Fruit fly (Drosophila melanogaster) whole organism, embryonic: ENCODE measurements around the gene Sld5.
A peak's percentile ranks its signal among the peaks of the same experiment; 100 is the strongest.

ENCODE experiments used
- ATbp ChIP-seq: fragments of 200-800 bp; sonication (Bioruptor generic); optimal IDR thresholded peaks from 2 replicates; lab custom pipeline; 2017; ENCODE audit warnings: missing biosample characterization, mild to moderate bottlenecking, missing genetic modification characterization, missing genetic modification reagents
- Atf-2 ChIP-seq: fragments of 200-800 bp; sonication (Bioruptor generic); optimal IDR thresholded peaks from 2 replicates; lab custom pipeline; 2016; ENCODE audit warnings: missing biosample characterization, missing genetic modification characterization
- Awh ChIP-seq: fragments of 200-800 bp; sonication (Bioruptor generic); IDR thresholded peaks from 2 replicates; pipeline ENCODE4, ENCODE4 v1.3.6; 2022; ENCODE audit warnings: missing biosample characterization, missing genetic modification characterization
- CG11085 ChIP-seq: fragments of 200-800 bp; sonication (Bioruptor generic); IDR thresholded peaks from 2 replicates; pipeline ENCODE4 v1.3.6; 2022; ENCODE audit warnings: missing biosample characterization, missing genetic modification characterization
- CG14014 ChIP-seq: fragments of 200-800 bp; sonication (Bioruptor generic); IDR thresholded peaks from 2 replicates; pipeline ENCODE4 v1.3.6; 2022; ENCODE audit warnings: missing biosample characterization, missing genetic modification characterization
- CG14710 ChIP-seq: fragments of 200-800 bp; sonication (Bioruptor generic); optimal IDR thresholded peaks from 3 replicates; lab custom pipeline; 2019; ENCODE audit warnings: missing biosample characterization, mild to moderate bottlenecking, missing genetic modification characterization, moderate library complexity
- CG15514 ChIP-seq: fragments of 200-800 bp; sonication (Bioruptor generic); optimal IDR thresholded peaks from 3 replicates; lab custom pipeline; 2017; ENCODE audit warnings: missing biosample characterization, missing genetic modification characterization, mild to moderate bottlenecking, moderate library complexity, missing genetic modification reagents
- CG16779 ChIP-seq: fragments of 200-800 bp; sonication (Bioruptor generic); IDR thresholded peaks from 2 replicates; pipeline ENCODE4 v1.3.6; 2022; ENCODE audit warnings: missing biosample characterization, missing genetic modification characterization
- CG17186 ChIP-seq: fragments of 200-800 bp; sonication (Bioruptor generic); optimal IDR thresholded peaks from 3 replicates; lab custom pipeline; 2017; ENCODE audit warnings: missing biosample characterization, missing genetic modification reagents, missing genetic modification characterization
- CG2875 ChIP-seq: fragments of 200-800 bp; sonication (Bioruptor generic); optimal IDR thresholded peaks from 2 replicates; lab custom pipeline; 2017; ENCODE audit warnings: missing biosample characterization, mild to moderate bottlenecking, missing genetic modification characterization, missing genetic modification reagents
- CG9609 ChIP-seq: fragments of 200-800 bp; sonication (Bioruptor generic); optimal IDR thresholded peaks from 3 replicates; lab custom pipeline; 2016; ENCODE audit warnings: missing biosample characterization, missing genetic modification characterization
- CHES-1-like ChIP-seq: fragments of 200-800 bp; sonication (Bioruptor generic); optimal IDR thresholded peaks from 2 replicates; lab custom pipeline; 2016; ENCODE audit warnings: missing biosample characterization, missing genetic modification characterization
- Dip2 ChIP-seq: fragments of 200-800 bp; sonication (Bioruptor generic); IDR thresholded peaks from 2 replicates; pipeline ENCODE4 v1.3.6; 2022; ENCODE audit warnings: missing biosample characterization, missing genetic modification characterization
- Dp ChIP-seq: fragments of 200-800 bp; sonication (Bioruptor generic); optimal IDR thresholded peaks from 2 replicates; lab custom pipeline; 2018; ENCODE audit warnings: missing biosample characterization, mild to moderate bottlenecking, missing genetic modification characterization, moderate library complexity
- Ets65A ChIP-seq: fragments of 200-800 bp; sonication (Bioruptor generic); peaks from one replicate; lab custom pipeline; 2016; ENCODE audit warnings: missing biosample characterization, missing genetic modification characterization
- Gsc ChIP-seq: fragments of 200-800 bp; sonication (Bioruptor generic); IDR thresholded peaks from 2 replicates; pipeline ENCODE4 v1.3.6; 2022; ENCODE audit warnings: missing biosample characterization, missing genetic modification characterization
- Jarid2 ChIP-seq: fragments of 200-800 bp; sonication (Bioruptor generic); optimal IDR thresholded peaks from 3 replicates; lab custom pipeline; 2017; ENCODE audit warnings: mild to moderate bottlenecking, missing biosample characterization, missing genetic modification reagents, missing genetic modification characterization
- Meics ChIP-seq: fragments of 200-800 bp; sonication (Bioruptor generic); optimal IDR thresholded peaks from 2 replicates; lab custom pipeline; 2017; ENCODE audit warnings: missing biosample characterization, mild to moderate bottlenecking, missing genetic modification characterization
- Oaz ChIP-seq: fragments of 200-800 bp; sonication (Bioruptor generic); IDR thresholded peaks from 2 replicates; pipeline ENCODE4 v1.3.6; 2022; ENCODE audit warnings: missing biosample characterization, missing genetic modification characterization
- Optix ChIP-seq: fragments of 200-800 bp; sonication (Bioruptor generic); IDR thresholded peaks from 3 replicates; pipeline ENCODE4 v1.3.6; 2022; ENCODE audit warnings: missing biosample characterization, missing genetic modification characterization
- Pdp1 ChIP-seq, 2 experiments: fragments of 200-800 bp; sonication (Bioruptor generic); optimal IDR thresholded peaks; 3 replicates each; lab custom pipeline; 2016; ENCODE audit warnings: missing biosample characterization in 2 of 2, missing genetic modification characterization in 2 of 2, mild to moderate bottlenecking in 1 of 2, moderate library complexity in 1 of 2
- Ptx1 ChIP-seq: fragments of 200-800 bp; sonication (Bioruptor generic); IDR thresholded peaks from 2 replicates; pipeline ENCODE4 v1.3.6; 2022; ENCODE audit warnings: missing biosample characterization, missing genetic modification characterization
- Six4 ChIP-seq: fragments of 200-800 bp; sonication (Bioruptor generic); optimal IDR thresholded peaks from 2 replicates; lab custom pipeline; 2016; ENCODE audit warnings: missing biosample characterization, missing genetic modification characterization
- az2 ChIP-seq: fragments of 200-800 bp; sonication (Bioruptor generic); optimal IDR thresholded peaks from 3 replicates; lab custom pipeline; 2016; ENCODE audit warnings: missing biosample characterization, missing genetic modification characterization
- crc ChIP-seq: fragments of 200-800 bp; sonication (Bioruptor generic); optimal IDR thresholded peaks from 2 replicates; lab custom pipeline; 2016; ENCODE audit warnings: missing biosample characterization, missing genetic modification characterization
- da ChIP-seq: fragments of 200-800 bp; sonication (Bioruptor generic); optimal IDR thresholded peaks from 2 replicates; lab custom pipeline; 2016; ENCODE audit warnings: missing biosample characterization, missing genetic modification characterization
- her ChIP-seq: fragments of 200-800 bp; sonication (Bioruptor generic); optimal IDR thresholded peaks from 2 replicates; lab custom pipeline; 2016; ENCODE audit warnings: missing biosample characterization, missing genetic modification characterization
- hkb ChIP-seq, 2 experiments: fragments of 200-800 bp in 1 of 2; fragments of >200 bp in 1 of 2; sonication (Bioruptor generic) in 1 of 2; IDR thresholded peaks in 1 of 2; optimal IDR thresholded peaks in 1 of 2; 2 replicates each; pipeline versions ENCODE4 v1.3.6 to Lab custom; 2017 to 2022; ENCODE audit warnings: missing biosample characterization in 1 of 2, missing genetic modification characterization in 1 of 2
- insv ChIP-seq, 2 experiments: fragments of 200-800 bp; sonication (Bioruptor generic); optimal IDR thresholded peaks; 3 replicates each; lab custom pipeline; 2016 to 2018; ENCODE audit warnings: missing biosample characterization in 2 of 2, missing genetic modification characterization in 2 of 2
- pzg ChIP-seq: fragments of 200-800 bp; sonication (Bioruptor generic); optimal IDR thresholded peaks from 3 replicates; lab custom pipeline; 2018; ENCODE audit warnings: missing biosample characterization, mild to moderate bottlenecking, missing genetic modification characterization, moderate library complexity
- ro ChIP-seq: fragments of 200-800 bp; sonication (Bioruptor generic); IDR thresholded peaks from 2 replicates; pipeline ENCODE4 v1.3.6; 2022; ENCODE audit warnings: missing biosample characterization, missing genetic modification characterization
- sc ChIP-seq, 3 experiments: fragments of >200 bp in 2 of 3; fragments of 200-800 bp in 1 of 3; sonication (Bioruptor generic) in 1 of 3; optimal IDR thresholded peaks; 2 replicates in 2 of 3; 3 replicates in 1 of 3; lab custom pipeline; 2017; ENCODE audit warnings: mild to moderate bottlenecking in 1 of 3, missing biosample characterization in 1 of 3, missing genetic modification characterization in 1 of 3, missing genetic modification reagents in 1 of 3
- slbo ChIP-seq: fragments of 200-800 bp; sonication (Bioruptor generic); IDR thresholded peaks from 2 replicates; pipeline ENCODE4 v1.3.6; 2022; ENCODE audit warnings: missing biosample characterization, missing genetic modification characterization
- tin ChIP-seq: fragments of 200-800 bp; sonication (Bioruptor generic); optimal IDR thresholded peaks from 3 replicates; lab custom pipeline; 2016; ENCODE audit warnings: missing biosample characterization, missing genetic modification characterization
- tll ChIP-seq, 2 experiments: fragments of 200-800 bp in 1 of 2; fragments of >200 bp in 1 of 2; sonication (Bioruptor generic) in 1 of 2; optimal IDR thresholded peaks; 2 replicates each; lab custom pipeline; 2017 to 2019; ENCODE audit warnings: missing biosample characterization in 2 of 2, missing genetic modification characterization in 2 of 2, mild to moderate bottlenecking in 1 of 2, moderate library complexity in 1 of 2
- vvl ChIP-seq: fragments of 200-800 bp; sonication (Bioruptor generic); IDR thresholded peaks from 2 replicates; pipeline ENCODE4 v1.3.6; 2022; ENCODE audit warnings: missing biosample characterization, missing genetic modification characterization
- wor ChIP-seq: fragments of 200-800 bp; sonication (Bioruptor generic); IDR thresholded peaks from 2 replicates; pipeline ENCODE4 v1.3.6; 2022; ENCODE audit warnings: missing biosample characterization, missing genetic modification characterization
- zen ChIP-seq: fragments of 200-800 bp; sonication (Bioruptor generic); optimal IDR thresholded peaks from 3 replicates; lab custom pipeline; 2018; ENCODE audit warnings: missing biosample characterization, mild to moderate bottlenecking, missing genetic modification characterization, moderate library complexity

Sld5 gene

dm6 chr3R:26072477-26072876, 16.1 kb upstream of the Sld5 start (continued):
- TF ChIP-seq ro (no peak), ATbp (peak; percentile 26), hkb (optimal IDR thresholded peaks at IDR 0.05; lab: Kevin White, UChicago) (no peak), hkb (GFP tag; IDR thresholded peaks at IDR 0.05; lab: Robert Waterston, UW) (0 out of 2 replicates have a peak, but pooled peaks have one; percentile 42), az2 (GFP tag; lab: Kevin White, UChicago) (peak; percentile 15), Optix (0 out of 3 replicates have a peak, but pooled peaks have one; percentile 36), Pdp1 (GFP tag; optimal IDR thresholded peaks at IDR 0.05; lab: Kevin White, UChicago) (no peak), CG16779 (no peak), crc (no peak), pzg (GFP tag; lab: Kevin White, UChicago) (no peak), Atf-2 (no peak), slbo (GFP tag; lab: Robert Waterston, UW) (no peak), tll (GFP tag; optimal IDR thresholded peaks at IDR 0.05; lab: Kevin White, UChicago) (no peak), wor (GFP tag; lab: Robert Waterston, UW) (no peak), tin (GFP tag; lab: Kevin White, UChicago) (no peak), Ptx1 (GFP tag; lab: Robert Waterston, UW) (peak; percentile 36; the same call in 1 of the 2 replicates), CHES-1-like (no peak), Gsc (GFP tag; lab: Robert Waterston, UW) (no peak), da (GFP tag; lab: Kevin White, UChicago) (no peak), CG14710 (tag; lab: Kevin White, UChicago) (peak; percentile 0)

dm6 chr3R:26068135-26068534, 11.8 kb upstream of the Sld5 start:
- TF ChIP-seq tin (GFP tag; lab: Kevin White, UChicago) = no peak
- no peak for TF ChIP-seq her (GFP tag; lab: Kevin White, UChicago)
- TF ChIP-seq CG9609 (GFP tag; lab: Kevin White, UChicago) = no peak
- TF ChIP-seq Awh (GFP tag; lab: Robert Waterston, UW) = no peak
- TF ChIP-seq Meics (GFP tag; lab: Kevin White, UChicago) = no peak
- no peak for TF ChIP-seq CG15514 (GFP tag; lab: Kevin White, UChicago)
- no peak for TF ChIP-seq CG14014
- no peak for TF ChIP-seq CG2875 (GFP tag; lab: Kevin White, UChicago)
- TF ChIP-seq Jarid2 (GFP tag; lab: Kevin White, UChicago) = no peak
- no peak for TF ChIP-seq Six4 (GFP tag; lab: Kevin White, UChicago)
- no peak for TF ChIP-seq insv (GFP tag; optimal IDR thresholded peaks at IDR 0.05; lab: Kevin White, UChicago)
- no peak for TF ChIP-seq Dip2

- TF ChIP-seq sc (optimal IDR thresholded peaks at IDR 0.05; lab: Kevin White, UChicago) (no peak), sc (GFP tag; optimal IDR thresholded peaks at IDR 0.05; lab: Kevin White, UChicago) (no peak), zen (tag; lab: Kevin White, UChicago) (no peak), CG11085 (GFP tag; lab: Robert Waterston, UW) (no peak), vvl (no peak), Oaz (GFP tag; lab: Robert Waterston, UW) (no peak), Ets65A (GFP tag; lab: Kevin White, UChicago) (peak; percentile 52), CG17186 (GFP tag; lab: Kevin White, UChicago) (no peak), Dp (no peak)
- TF ChIP-seq, all 482 proteins: peak for 1
Observed at dm6 chr3R:26064708-26065107, 8.4 kb upstream of the Sld5 start.
